Worm (Caenorhabditis elegans) whole organism, dauer: Measurements from ENCODE around the gene rom-1.

Source experiments
- unc-62 ChIP-seq: sonication (generic microtip); optimal IDR thresholded peaks from 2 replicates; lab custom pipeline; 2017; ENCODE audit warnings: missing biosample characterization, missing genetic modification reagents, missing genetic modification characterization

Gene rom-1

ce11 chrIII:4906896-4907295, at the start of gene rom-1:
Gene rom-1 (plus strand): TSS chrIII:4907196.
- no peak for TF ChIP-seq unc-62 (GFP tag; lab: Kevin White, UChicago)

ce11 chrIII:4859039-4859438, 48.0 kb upstream of the rom-1 start, which contains the start of gene C35D10.6:
Gene C35D10.6 (plus strand): TSS chrIII:4859339.
- TF ChIP-seq unc-62 (GFP tag; lab: Kevin White, UChicago) = no peak

ce11 chrIII:4861744-4862401, 45.1 kb upstream of the rom-1 start, which contains the start of the genes C35D10.10 and C35D10.5:
Gene C35D10.10 (minus strand): TSS chrIII:4861794.
Gene C35D10.5 (plus strand): TSS chrIII:4862351.
- TF ChIP-seq unc-62 (GFP tag; lab: Kevin White, UChicago) = no peak

ce11 chrIII:4863127-4863526, 43.9 kb upstream of the rom-1 start, which contains the start of gene coq-8:
Gene coq-8 (plus strand): TSS chrIII:4863427.
- no peak for TF ChIP-seq unc-62 (GFP tag; lab: Kevin White, UChicago)

- TF ChIP-seq unc-62 (GFP tag; lab: Kevin White, UChicago) = no peak
These were observed 40.2 kb upstream of the rom-1 start, which contains the start of gene C35D10.17 for ce11 chrIII:4866762-4867161. Gene C35D10.17 (plus strand): TSS chrIII:4867062.

ce11 chrIII:4868643-4869042, 38.4 kb upstream of the rom-1 start, which contains the start of the genes msd-4 and C35D10.3:
Gene msd-4 (minus strand): TSS chrIII:4868743.
Gene C35D10.3 (plus strand): TSS chrIII:4868921.
- TF ChIP-seq unc-62 (GFP tag; lab: Kevin White, UChicago) = no peak

- TF ChIP-seq unc-62 (GFP tag; lab: Kevin White, UChicago) = no peak
These were observed 36.5 kb upstream of the rom-1 start, which contains the start of gene gipc-1 for ce11 chrIII:4870478-4870877. Gene gipc-1 (plus strand): TSS chrIII:4870778.

ce11 chrIII:4873395-4873794, 33.6 kb upstream of the rom-1 start:
- TF ChIP-seq unc-62 (GFP tag; lab: Kevin White, UChicago) = no peak

ce11 chrIII:4874671-4875070, 32.3 kb upstream of the rom-1 start, which contains the start of gene C35D10.12:
Gene C35D10.12 (minus strand): TSS chrIII:4874771.
- TF ChIP-seq unc-62 (GFP tag; lab: Kevin White, UChicago) = no peak

ce11 chrIII:4875663-4876062, 31.3 kb upstream of the rom-1 start:
- no peak for TF ChIP-seq unc-62 (GFP tag; lab: Kevin White, UChicago)

- no peak for TF ChIP-seq unc-62 (GFP tag; lab: Kevin White, UChicago)
These were observed 28.7 kb upstream of the rom-1 start, which contains the start of the genes tost-1 and arx-6 for ce11 chrIII:4878281-4878680. Gene tost-1 (minus strand): TSS chrIII:4878311. Gene arx-6 (plus strand): TSS chrIII:4878658.

- TF ChIP-seq unc-62 (GFP tag; lab: Kevin White, UChicago) = no peak
These were observed 27.6 kb upstream of the rom-1 start, which contains the start of gene C35D10.1 for ce11 chrIII:4879445-4879844. Gene C35D10.1 (plus strand): TSS chrIII:4879745.

ce11 chrIII:4881955-4882354, 25.0 kb upstream of the rom-1 start:
- TF ChIP-seq unc-62 (GFP tag; lab: Kevin White, UChicago) = no peak

ce11 chrIII:4883429-4883828, 23.6 kb upstream of the rom-1 start, which contains the start of gene clec-5:
Gene clec-5 (minus strand): TSS chrIII:4883606.
- TF ChIP-seq unc-62 (GFP tag; lab: Kevin White, UChicago) = no peak

ce11 chrIII:4887291-4887690, 19.7 kb upstream of the rom-1 start, which contains the start of gene clec-6:
Gene clec-6 (minus strand): TSS chrIII:4887444.
- no peak for TF ChIP-seq unc-62 (GFP tag; lab: Kevin White, UChicago)

- no peak for TF ChIP-seq unc-62 (GFP tag; lab: Kevin White, UChicago)
These were observed 16.0 kb upstream of the rom-1 start, which contains the start of gene F26F4.5 for ce11 chrIII:4890997-4891396. Gene F26F4.5 (minus strand): TSS chrIII:4891252.
